Fruit fly (Drosophila melanogaster) whole organism, prepupa: ENCODE measurements around the gene CG32235.

ENCODE experiments used
- Blimp-1 ChIP-seq: fragments of 200-800 bp; sonication (Bioruptor generic); optimal IDR thresholded peaks from 3 replicates; lab custom pipeline; 2017; ENCODE audit warnings: missing biosample characterization, missing genetic modification characterization, mild to moderate bottlenecking, moderate library complexity, missing genetic modification reagents
- CG10669 ChIP-seq: fragments of 200-800 bp; sonication (Bioruptor generic); optimal IDR thresholded peaks from 3 replicates; lab custom pipeline; 2018; ENCODE audit warnings: missing biosample characterization, mild to moderate bottlenecking, missing genetic modification characterization, moderate library complexity
- CG11294 ChIP-seq: fragments of 200-800 bp; sonication (Bioruptor generic); IDR thresholded peaks from 2 replicates; pipeline ENCODE4 v1.3.6; 2022; ENCODE audit warnings: missing biosample characterization, missing genetic modification characterization
- CG11762 ChIP-seq: fragments of 200-800 bp; sonication (Bioruptor generic); optimal IDR thresholded peaks from 3 replicates; lab custom pipeline; 2016; ENCODE audit warnings: missing biosample characterization, missing genetic modification characterization; ENCODE audit not compliant: insufficient read depth
- CG11902 ChIP-seq: fragments of 200-800 bp; sonication (Bioruptor generic); optimal IDR thresholded peaks from 3 replicates; lab custom pipeline; 2016; ENCODE audit warnings: missing biosample characterization, missing genetic modification characterization
- CG15336 ChIP-seq: fragments of 200-800 bp; sonication (Bioruptor generic); IDR thresholded peaks from 2 replicates; pipeline ENCODE4 v1.3.6; 2022; ENCODE audit warnings: missing biosample characterization, missing genetic modification characterization
- CG1621 ChIP-seq: fragments of 200-800 bp; sonication (Bioruptor generic); optimal IDR thresholded peaks from 3 replicates; lab custom pipeline; 2018; ENCODE audit warnings: missing biosample characterization, mild to moderate bottlenecking, missing genetic modification characterization
- CG16779 ChIP-seq: fragments of 200-800 bp; sonication (Bioruptor generic); optimal IDR thresholded peaks from 3 replicates; lab custom pipeline; 2017; ENCODE audit warnings: missing biosample characterization, mild to moderate bottlenecking, missing genetic modification characterization
- CG31627 ChIP-seq: fragments of 200-800 bp; sonication (Bioruptor generic); optimal IDR thresholded peaks from 3 replicates; lab custom pipeline; 2016; ENCODE audit warnings: missing biosample characterization, missing genetic modification characterization
- CG32006 ChIP-seq: fragments of 200-800 bp; sonication (Bioruptor generic); optimal IDR thresholded peaks from 3 replicates; lab custom pipeline; 2017; ENCODE audit warnings: missing biosample characterization, mild to moderate bottlenecking, missing genetic modification characterization
- CG34406 ChIP-seq: fragments of 200-800 bp; sonication (Bioruptor generic); optimal IDR thresholded peaks from 3 replicates; lab custom pipeline; 2016; ENCODE audit warnings: missing biosample characterization, missing genetic modification characterization
- CG3919 ChIP-seq: fragments of 200-800 bp; sonication (Bioruptor generic); optimal IDR thresholded peaks from 3 replicates; lab custom pipeline; 2016; ENCODE audit warnings: missing biosample characterization, missing genetic modification characterization
- CG4318 ChIP-seq: fragments of 200-800 bp; sonication (Bioruptor generic); optimal IDR thresholded peaks from 3 replicates; lab custom pipeline; 2017; ENCODE audit warnings: missing biosample characterization, mild to moderate bottlenecking, missing genetic modification characterization
- CG6276 ChIP-seq: fragments of 200-800 bp; sonication (Bioruptor generic); optimal IDR thresholded peaks from 2 replicates; lab custom pipeline; 2017; ENCODE audit warnings: missing biosample characterization, mild to moderate bottlenecking, missing genetic modification characterization
- CG6792 ChIP-seq: fragments of 200-800 bp; sonication (Bioruptor generic); optimal IDR thresholded peaks from 3 replicates; lab custom pipeline; 2016; ENCODE audit warnings: missing biosample characterization, missing genetic modification characterization
- CG6808 ChIP-seq: fragments of 200-800 bp; sonication (Bioruptor generic); optimal IDR thresholded peaks from 3 replicates; lab custom pipeline; 2017; ENCODE audit warnings: missing biosample characterization, missing genetic modification characterization, mild to moderate bottlenecking, moderate library complexity, missing genetic modification reagents
- CG7368 ChIP-seq: fragments of 200-800 bp; sonication (Bioruptor generic); optimal IDR thresholded peaks from 3 replicates; lab custom pipeline; 2016; ENCODE audit warnings: missing biosample characterization, missing genetic modification characterization
- CG8119 ChIP-seq: fragments of 200-800 bp; sonication (Bioruptor generic); IDR thresholded peaks from 3 replicates; pipeline ENCODE4 v1.3.6; 2022; ENCODE audit warnings: missing biosample characterization, missing genetic modification characterization
- CG8319 ChIP-seq: fragments of 200-800 bp; sonication (Bioruptor generic); optimal IDR thresholded peaks from 3 replicates; lab custom pipeline; 2016; ENCODE audit warnings: missing biosample characterization, missing genetic modification characterization
- CG8632 ChIP-seq: fragments of 200-800 bp; sonication (Bioruptor generic); optimal IDR thresholded peaks from 3 replicates; lab custom pipeline; 2016; ENCODE audit warnings: missing biosample characterization, missing genetic modification characterization
- CG9139 ChIP-seq: fragments of 200-800 bp; sonication (Bioruptor generic); optimal IDR thresholded peaks from 3 replicates; lab custom pipeline; 2017; ENCODE audit warnings: missing biosample characterization, mild to moderate bottlenecking, missing genetic modification characterization
- Eip75B ChIP-seq: fragments of 200-800 bp; sonication (Bioruptor generic); optimal IDR thresholded peaks from 3 replicates; lab custom pipeline; 2016; ENCODE audit warnings: missing biosample characterization, missing genetic modification characterization
- Eip78C ChIP-seq: fragments of 200-800 bp; sonication (Bioruptor generic); peaks from one replicate; lab custom pipeline; 2016; ENCODE audit warnings: missing biosample characterization, missing genetic modification characterization
- Eip93F ChIP-seq: fragments of 200-800 bp; sonication (Bioruptor generic); optimal IDR thresholded peaks from 2 replicates; lab custom pipeline; 2016; ENCODE audit warnings: missing biosample characterization, mild to moderate bottlenecking, missing genetic modification characterization
- Ets21C ChIP-seq: fragments of 200-800 bp; sonication (Bioruptor generic); optimal IDR thresholded peaks from 3 replicates; lab custom pipeline; 2016; ENCODE audit warnings: missing biosample characterization, missing genetic modification characterization
- Ets96B ChIP-seq: fragments of 200-800 bp; optimal IDR thresholded peaks from 2 replicates; lab custom pipeline; 2019; ENCODE audit warnings: missing biosample characterization, mild to moderate bottlenecking, missing genetic modification characterization, moderate library complexity
- Gug ChIP-seq: fragments of 200-800 bp; sonication (Bioruptor generic); IDR thresholded peaks from 2 replicates; pipeline ENCODE4 v1.3.6; 2022; ENCODE audit warnings: missing biosample characterization, missing genetic modification characterization
- Hr38 ChIP-seq: sonication (Bioruptor generic); optimal IDR thresholded peaks from 2 replicates; lab custom pipeline; 2016; ENCODE audit warnings: missing biosample characterization, missing genetic modification characterization
- Hr39 ChIP-seq: fragments of 200-800 bp; sonication (Bioruptor generic); optimal IDR thresholded peaks from 2 replicates; lab custom pipeline; 2016; ENCODE audit warnings: missing biosample characterization, missing genetic modification characterization
- Lpt ChIP-seq: fragments of 200-800 bp; sonication (Bioruptor generic); optimal IDR thresholded peaks from 3 replicates; lab custom pipeline; 2016; ENCODE audit warnings: missing biosample characterization, missing genetic modification characterization
- OdsH ChIP-seq: fragments of 200-800 bp; sonication (Bioruptor generic); optimal IDR thresholded peaks from 3 replicates; lab custom pipeline; 2016; ENCODE audit warnings: missing biosample characterization, missing genetic modification characterization
- Sox102F ChIP-seq: fragments of 200-800 bp; sonication (Bioruptor generic); optimal IDR thresholded peaks from 2 replicates; lab custom pipeline; 2016; ENCODE audit warnings: missing biosample characterization, mild to moderate bottlenecking, missing genetic modification characterization
- Sox14 ChIP-seq: fragments of 200-800 bp; sonication (Bioruptor generic); optimal IDR thresholded peaks from 3 replicates; lab custom pipeline; 2016; ENCODE audit warnings: missing biosample characterization, missing genetic modification characterization
- Sox15 ChIP-seq: fragments of 200-800 bp; sonication (Bioruptor generic); optimal IDR thresholded peaks from 3 replicates; lab custom pipeline; 2016; ENCODE audit warnings: missing biosample characterization, missing genetic modification characterization
- achi ChIP-seq: fragments of 200-800 bp; sonication (Bioruptor generic); optimal IDR thresholded peaks from 3 replicates; lab custom pipeline; 2016; ENCODE audit warnings: missing biosample characterization, missing genetic modification characterization
- acj6 ChIP-seq: fragments of 200-800 bp; sonication (Bioruptor generic); optimal IDR thresholded peaks from 3 replicates; lab custom pipeline; 2016; ENCODE audit warnings: missing biosample characterization, missing genetic modification characterization
- cyc ChIP-seq: fragments of 200-800 bp; sonication (Bioruptor generic); optimal IDR thresholded peaks from 3 replicates; lab custom pipeline; 2016; ENCODE audit warnings: missing biosample characterization, missing genetic modification characterization
- dac ChIP-seq: fragments of 200-800 bp; sonication (Bioruptor generic); optimal IDR thresholded peaks from 2 replicates; lab custom pipeline; 2017; ENCODE audit warnings: missing biosample characterization, mild to moderate bottlenecking, missing genetic modification characterization
- eg ChIP-seq: fragments of 200-800 bp; sonication (Bioruptor generic); IDR thresholded peaks from 3 replicates; pipeline ENCODE4 v1.3.6; 2022; ENCODE audit warnings: missing biosample characterization, missing genetic modification characterization
- fd59A ChIP-seq: fragments of 200-800 bp; sonication (Bioruptor generic); optimal IDR thresholded peaks from 2 replicates; lab custom pipeline; 2017; ENCODE audit warnings: missing biosample characterization, mild to moderate bottlenecking, missing genetic modification characterization, missing genetic modification reagents
- fkh ChIP-seq: fragments of 200-800 bp; sonication (Bioruptor generic); optimal IDR thresholded peaks from 3 replicates; lab custom pipeline; 2017; ENCODE audit warnings: missing biosample characterization, mild to moderate bottlenecking, missing genetic modification characterization, moderate library complexity
- lz ChIP-seq: fragments of 200-800 bp; sonication (Bioruptor generic); optimal IDR thresholded peaks from 3 replicates; lab custom pipeline; 2016; ENCODE audit warnings: missing biosample characterization, missing genetic modification characterization
- net ChIP-seq: fragments of 200-800 bp; sonication (Bioruptor generic); optimal IDR thresholded peaks from 3 replicates; lab custom pipeline; 2016; ENCODE audit warnings: missing biosample characterization, missing genetic modification characterization
- salr ChIP-seq, 2 experiments: fragments of 200-800 bp; sonication (Bioruptor generic); optimal IDR thresholded peaks; 3 replicates each; lab custom pipeline; 2016 to 2018; ENCODE audit warnings: missing biosample characterization in 2 of 2, missing genetic modification characterization in 2 of 2, mild to moderate bottlenecking in 1 of 2
- spab ChIP-seq: fragments of 200-800 bp; sonication (Bioruptor generic); optimal IDR thresholded peaks from 2 replicates; lab custom pipeline; 2017; ENCODE audit warnings: missing biosample characterization, mild to moderate bottlenecking, missing genetic modification characterization, missing genetic modification reagents
- ss ChIP-seq, 2 experiments: fragments of 200-800 bp; sonication (Bioruptor generic); optimal IDR thresholded peaks; 2 replicates in 1 of 2; 3 replicates in 1 of 2; lab custom pipeline; 2017 to 2018; ENCODE audit warnings: mild to moderate bottlenecking in 2 of 2, missing biosample characterization in 2 of 2, missing genetic modification characterization in 2 of 2, moderate library complexity in 1 of 2
- svp ChIP-seq: fragments of 200-800 bp; sonication (Bioruptor generic); peaks from one replicate; lab custom pipeline; 2016; ENCODE audit warnings: missing biosample characterization, missing genetic modification characterization

The CG32235 gene

dm6 chr3L:4825584-4825983 lies 34.7 kb downstream of the CG32235 start, which contains the start of the genes Dhc64C and LeuRS-m:
Gene Dhc64C (minus strand): TSS chr3L:4825687.
Gene LeuRS-m (plus strand): TSS chr3L:4825853.
- TF ChIP-seq CG15336 (GFP tag; lab: Robert Waterston, UW) (peak; percentile 6; the same call in 1 of the 2 replicates), svp (no peak), Sox15 (GFP tag; lab: Kevin White, UChicago) (no peak), Eip93F (no peak), CG8319 (GFP tag; lab: Kevin White, UChicago) (no peak), CG6808 (GFP tag; lab: Kevin White, UChicago) (no peak), eg (no peak), CG6276 (GFP tag; lab: Kevin White, UChicago) (no peak), Sox14 (peak; percentile 43), CG32006 (no peak), Ets96B (tag; lab: Kevin White, UChicago) (no peak), salr (GFP tag; optimal IDR thresholded peaks at IDR 0.05; lab: Kevin White, UChicago) (no peak), CG9139 (GFP tag; lab: Kevin White, UChicago) (no peak), CG3919 (GFP tag; lab: Kevin White, UChicago) (peak; percentile 8), CG10669 (GFP tag; lab: Kevin White, UChicago) (no peak), Eip75B (GFP tag; lab: Kevin White, UChicago) (peak; percentile 32), acj6 (GFP tag; lab: Kevin White, UChicago) (no peak), CG8632 (no peak), lz (GFP tag; lab: Kevin White, UChicago) (peak; percentile 13), Blimp-1 (GFP tag; lab: Kevin White, UChicago) (peak; percentile 58), Lpt (GFP tag; lab: Kevin White, UChicago) (no peak), CG31627 (peak; percentile 54), Eip78C (GFP tag; lab: Kevin White, UChicago) (peak; percentile 42), ss (GFP tag; optimal IDR thresholded peaks at IDR 0.05; lab: Kevin White, UChicago) (no peak), cyc (peak; percentile 20), Ets21C (GFP tag; lab: Kevin White, UChicago) (no peak), CG34406 (GFP tag; lab: Kevin White, UChicago) (no peak), CG7368 (GFP tag; lab: Kevin White, UChicago) (no peak), achi (GFP tag; lab: Kevin White, UChicago) (no peak), CG8119 (GFP tag; lab: Robert Waterston, UW) (no peak), Gug (GFP tag; lab: Robert Waterston, UW) (no peak), CG11902 (no peak), Hr38 (no peak), CG11294 (no peak), OdsH (no peak), CG6792 (GFP tag; lab: Kevin White, UChicago) (no peak), Hr39 (peak; percentile 19)

dm6 chr3L:4824356-4825138 lies 35.7 kb downstream of the CG32235 start:
- TF ChIP-seq CG11762 (GFP tag; lab: Kevin White, UChicago) (peak; percentile 90), Ets21C (GFP tag; lab: Kevin White, UChicago) (peak; percentile 86), dac (GFP tag; lab: Kevin White, UChicago) (no peak), CG6276 (GFP tag; lab: Kevin White, UChicago) (no peak), CG1621 (tag; lab: Kevin White, UChicago) (peak; percentile 71), CG10669 (GFP tag; lab: Kevin White, UChicago) (peak; percentile 92), Sox102F (GFP tag; lab: Kevin White, UChicago) (peak; percentile 94), CG11902 (peak; percentile 87), OdsH (peak; percentile 96), CG8319 (GFP tag; lab: Kevin White, UChicago) (peak; percentile 89), Eip75B (GFP tag; lab: Kevin White, UChicago) (peak; percentile 92), CG4318 (peak; percentile 89), cyc (no peak), CG16779 (peak; percentile 90), salr (GFP tag; optimal IDR thresholded peaks at IDR 0.05; lab: Kevin White, UChicago) (peak; percentile 80 to 94), fkh (no peak), net (GFP tag; lab: Kevin White, UChicago) (peak; percentile 96), Ets96B (tag; lab: Kevin White, UChicago) (no peak), ss (GFP tag; optimal IDR thresholded peaks at IDR 0.05; lab: Kevin White, UChicago) (no peak), CG8632 (peak; percentile 94), fd59A (GFP tag; lab: Kevin White, UChicago) (peak; percentile 87), eg (peak; percentile 98), CG7368 (GFP tag; lab: Kevin White, UChicago) (peak; percentile 92), achi (GFP tag; lab: Kevin White, UChicago) (peak; percentile 95), spab (GFP tag; lab: Kevin White, UChicago) (peak; percentile 89), CG31627 (peak; percentile 93), acj6 (GFP tag; lab: Kevin White, UChicago) (peak; percentile 95), Sox14 (peak; percentile 94)
